Worm (Caenorhabditis elegans): ENCODE results near the gene C08B6.8.

The C08B6.8 gene

ce11 chrV:10183810-10184209, 49.4 kb downstream of the C08B6.8 start:
- TF ChIP-seq aha-1 (tag; optimal IDR thresholded peaks at IDR 0.05), result no peak
- TF ChIP-seq pqm-1 (tag; optimal IDR thresholded peaks at IDR 0.05), result no peak
- TF ChIP-seq lir-3 (tag; optimal IDR thresholded peaks at IDR 0.05; ENCODE audit: poor library complexity), result no peak
- no peak for TF ChIP-seq ama-1 (optimal IDR thresholded peaks at IDR 0.05)
- no peak for TF ChIP-seq nhr-20 (tag; optimal IDR thresholded peaks at IDR 0.05)
- TF ChIP-seq elt-3 (tag; optimal IDR thresholded peaks at IDR 0.05), result no peak
- no peak for TF ChIP-seq nhr-28 (tag; optimal IDR thresholded peaks at IDR 0.05)
- TF ChIP-seq C04F5.9 (tag; optimal IDR thresholded peaks at IDR 0.05), result no peak
- no peak for TF ChIP-seq lin-35 (GFP tag; optimal IDR thresholded peaks at IDR 0.05)
- TF ChIP-seq egl-27 (tag; optimal IDR thresholded peaks at IDR 0.05), result no peak
- TF ChIP-seq mef-2 (tag; optimal IDR thresholded peaks at IDR 0.05), result no peak
- TF ChIP-seq Y116A8C.19 (tag; optimal IDR thresholded peaks at IDR 0.05; ENCODE audit: borderline replicate concordance), result no peak

- TF ChIP-seq mdl-1 (tag; optimal IDR thresholded peaks at IDR 0.05) (no peak), unc-62 (GFP tag; optimal IDR thresholded peaks at IDR 0.05) (no peak), ceh-90 (tag; optimal IDR thresholded peaks at IDR 0.05) (no peak), unc-86 (tag; optimal IDR thresholded peaks at IDR 0.05) (no peak), lin-35 (GFP tag; optimal IDR thresholded peaks at IDR 0.05) (no peak), swsn-7 (tag; optimal IDR thresholded peaks at IDR 0.05) (no peak), C34B4.2 (tag; optimal IDR thresholded peaks at IDR 0.05) (no peak), hpl-2 (GFP tag; optimal IDR thresholded peaks at IDR 0.05) (no peak), nhr-77 (tag; optimal IDR thresholded peaks at IDR 0.05) (no peak), unc-30 (tag; optimal IDR thresholded peaks at IDR 0.05) (no peak), aly-2 (tag; optimal IDR thresholded peaks at IDR 0.05) (no peak), lin-14 (GFP tag; optimal IDR thresholded peaks at IDR 0.05) (no peak)
These were observed 51.3 kb downstream of the C08B6.8 start, which contains the start of gene ZK856.18 for ce11 chrV:10185719-10186118. Gene ZK856.18 (minus strand): TSS chrV:10186007.

ce11 chrV:10190081-10190556, 55.7 kb downstream of the C08B6.8 start, which contains the start of gene ZK856.5:
Gene ZK856.5 (minus strand): TSS chrV:10190131.
- no peak for TF ChIP-seq nhr-12 (tag; optimal IDR thresholded peaks at IDR 0.05)
- TF ChIP-seq lin-35 (GFP tag; optimal IDR thresholded peaks at IDR 0.05), result peak in 1 of 2 experiments; percentile 37
- peak; percentile 90 for TF ChIP-seq elt-2 (tag; optimal IDR thresholded peaks at IDR 0.05)
- TF ChIP-seq dpl-1 (GFP tag; optimal IDR thresholded peaks at IDR 0.05), result no peak
- peak; percentile 22 for TF ChIP-seq nhr-71 (tag; optimal IDR thresholded peaks at IDR 0.05)
- TF ChIP-seq unc-30 (tag; optimal IDR thresholded peaks at IDR 0.05), result no peak
- no peak for TF ChIP-seq Y116A8C.19 (tag; optimal IDR thresholded peaks at IDR 0.05; ENCODE audit: borderline replicate concordance)
- peak; percentile 58 for TF ChIP-seq nhr-85 (tag)
- TF ChIP-seq efl-3 (GFP tag; optimal IDR thresholded peaks at IDR 0.05), result no peak
- TF ChIP-seq efl-1 (optimal IDR thresholded peaks at IDR 0.05), result no peak
- TF ChIP-seq efl-1 (GFP tag; optimal IDR thresholded peaks at IDR 0.05 in 1 of 2), result peak in 1 of 2 experiments; percentile 66
- no peak for TF ChIP-seq nhr-19 (GFP tag; conservative IDR thresholded peaks at IDR 0.05)
- TF ChIP-seq sox-4 (tag; optimal IDR thresholded peaks at IDR 0.05), result no peak

- TF ChIP-seq lsy-2 (tag; optimal IDR thresholded peaks at IDR 0.05) (no peak), elt-2 (tag; optimal IDR thresholded peaks at IDR 0.05) (no peak), ceh-82 (tag; optimal IDR thresholded peaks at IDR 0.05) (no peak), pag-3 (tag; optimal IDR thresholded peaks at IDR 0.05; ENCODE audit: borderline replicate concordance, insufficient read depth) (no peak), C34B4.2 (tag; optimal IDR thresholded peaks at IDR 0.05) (no peak), zip-4 (GFP tag; optimal IDR thresholded peaks at IDR 0.05) (no peak), Y116A8C.19 (tag; optimal IDR thresholded peaks at IDR 0.05; ENCODE audit: borderline replicate concordance) (no peak), unc-62 (GFP tag; optimal IDR thresholded peaks at IDR 0.05) (no peak), nhr-76 (tag; optimal IDR thresholded peaks at IDR 0.05) (no peak), pqm-1 (tag; optimal IDR thresholded peaks at IDR 0.05) (no peak), nhr-237 (tag; optimal IDR thresholded peaks at IDR 0.05) (no peak), ets-5 (GFP tag; IDR thresholded peaks at IDR 0.05) (no peak), skn-1 (tag; optimal IDR thresholded peaks at IDR 0.05) (no peak), isw-1 (GFP tag; IDR thresholded peaks at IDR 0.05) (no peak), mef-2 (tag; optimal IDR thresholded peaks at IDR 0.05) (no peak), ceh-63 (GFP tag; optimal IDR thresholded peaks at IDR 0.05) (no peak)
These were observed 56.8 kb downstream of the C08B6.8 start for ce11 chrV:10191242-10191641.

Data from whole organism, L1 larva.